Worm (Caenorhabditis elegans) whole organism, L3 larva: ENCODE measurements around the gene B0035.22.

Experiments used
- R02D3.7 ChIP-seq: fragments of 150-350 bp; optimal IDR thresholded peaks from 2 replicates; lab custom pipeline; 2014; ENCODE audit warnings: missing biosample characterization, missing genetic modification characterization
- ZK546.5 ChIP-seq: sonication (generic microtip); optimal IDR thresholded peaks from 2 replicates; lab custom pipeline; 2017; ENCODE audit warnings: missing biosample characterization, missing genetic modification characterization
- aly-2 ChIP-seq: fragments of 150-350 bp; optimal IDR thresholded peaks from 2 replicates; lab custom pipeline; 2014; ENCODE audit warnings: missing biosample characterization, missing genetic modification characterization
- ama-1 ChIP-seq: fragments of 150-350 bp; optimal IDR thresholded peaks from 2 replicates; lab custom pipeline; 2018
- ceh-16 ChIP-seq: sonication (generic microtip); optimal IDR thresholded peaks from 2 replicates; lab custom pipeline; 2017; ENCODE audit warnings: missing biosample characterization, missing genetic modification characterization
- ceh-28 ChIP-seq: fragments of 150-350 bp; optimal IDR thresholded peaks from 2 replicates; lab custom pipeline; 2014; ENCODE audit warnings: missing biosample characterization, missing genetic modification reagents, missing genetic modification characterization
- ceh-82 ChIP-seq: fragments of 150-350 bp; optimal IDR thresholded peaks from 2 replicates; lab custom pipeline; 2014; ENCODE audit warnings: missing biosample characterization, missing genetic modification characterization
- egl-5 ChIP-seq: fragments of 150-350 bp; optimal IDR thresholded peaks from 2 replicates; lab custom pipeline; 2017; ENCODE audit warnings: missing biosample characterization, missing genetic modification reagents, missing genetic modification characterization, inconsistent platforms
- elt-1 ChIP-seq: fragments of 150-350 bp; optimal IDR thresholded peaks from 2 replicates; lab custom pipeline; 2014; ENCODE audit warnings: missing biosample characterization, missing genetic modification characterization
- elt-2 ChIP-seq: sonication (generic microtip); optimal IDR thresholded peaks from 2 replicates; lab custom pipeline; 2016; ENCODE audit warnings: missing genetic modification reagents, mild to moderate bottlenecking, missing genetic modification characterization, missing compliant biosample characterization
- elt-3 ChIP-seq, 3 experiments: fragments of 150-350 bp in 1 of 3; sonication (generic microtip) in 2 of 3; optimal IDR thresholded peaks; 2 replicates in 2 of 3; 4 replicates in 1 of 3; lab custom pipeline; 2014 to 2017; ENCODE audit warnings: missing biosample characterization in 3 of 3, missing genetic modification characterization in 3 of 3
- fkh-10 ChIP-seq: sonication (generic microtip); optimal IDR thresholded peaks from 2 replicates; lab custom pipeline; 2017; ENCODE audit warnings: missing biosample characterization, missing genetic modification reagents, missing genetic modification characterization
- fos-1 ChIP-seq: fragments of 150-350 bp; optimal IDR thresholded peaks from 2 replicates; lab custom pipeline; 2014; ENCODE audit warnings: missing biosample characterization, missing genetic modification characterization
- hmg-11 ChIP-seq: sonication (generic microtip); optimal IDR thresholded peaks from 2 replicates; lab custom pipeline; 2016; ENCODE audit warnings: missing genetic modification characterization, missing compliant biosample characterization
- lin-15B ChIP-seq: fragments of 150-350 bp; optimal IDR thresholded peaks from 2 replicates; lab custom pipeline; 2014; ENCODE audit warnings: missing biosample characterization, missing genetic modification characterization
- lin-39 ChIP-seq: fragments of 150-350 bp; optimal IDR thresholded peaks from 2 replicates; lab custom pipeline; 2018; ENCODE audit warnings: missing biosample characterization, missing genetic modification reagents, missing genetic modification characterization
- lsy-12 ChIP-seq: sonication (generic microtip); optimal IDR thresholded peaks from 2 replicates; lab custom pipeline; 2016; ENCODE audit warnings: mild to moderate bottlenecking, missing genetic modification characterization, missing compliant biosample characterization
- nfya-1 ChIP-seq: sonication (generic microtip); optimal IDR thresholded peaks from 2 replicates; lab custom pipeline; 2017; ENCODE audit warnings: missing genetic modification characterization, mild to moderate bottlenecking, missing compliant biosample characterization, antibody characterized with exemption, moderate library complexity; ENCODE audit not compliant: insufficient read depth
- nhr-23 ChIP-seq: fragments of 150-350 bp; optimal IDR thresholded peaks from 2 replicates; lab custom pipeline; 2014; ENCODE audit warnings: missing biosample characterization, missing genetic modification reagents, missing genetic modification characterization
- nhr-25 ChIP-seq: sonication (generic microtip); optimal IDR thresholded peaks from 2 replicates; lab custom pipeline; 2017; ENCODE audit warnings: missing biosample characterization, missing genetic modification characterization
- nhr-43 ChIP-seq: sonication (generic microtip); optimal IDR thresholded peaks from 2 replicates; lab custom pipeline; 2016; ENCODE audit warnings: mild to moderate bottlenecking, missing genetic modification characterization, missing compliant biosample characterization; ENCODE audit not compliant: poor library complexity, severe bottlenecking
- nhr-77 ChIP-seq: fragments of 150-350 bp; optimal IDR thresholded peaks from 2 replicates; lab custom pipeline; 2014; ENCODE audit warnings: missing biosample characterization, missing genetic modification characterization
- pha-4 ChIP-seq: fragments of 150-350 bp; optimal IDR thresholded peaks from 2 replicates; lab custom pipeline; 2014; ENCODE audit warnings: missing biosample characterization, missing genetic modification reagents, missing genetic modification characterization
- pqm-1 ChIP-seq: fragments of 150-350 bp; optimal IDR thresholded peaks from 2 replicates; lab custom pipeline; 2017; ENCODE audit warnings: missing biosample characterization, missing genetic modification characterization, inconsistent platforms
- snpc-4 ChIP-seq: fragments of 150-350 bp; optimal IDR thresholded peaks from 2 replicates; lab custom pipeline; 2014; ENCODE audit warnings: missing biosample characterization, missing genetic modification characterization
- tbx-2 ChIP-seq: sonication (generic microtip); optimal IDR thresholded peaks from 2 replicates; lab custom pipeline; 2016; ENCODE audit warnings: mild to moderate bottlenecking, missing genetic modification characterization, missing compliant biosample characterization

Gene B0035.22

DNA sequence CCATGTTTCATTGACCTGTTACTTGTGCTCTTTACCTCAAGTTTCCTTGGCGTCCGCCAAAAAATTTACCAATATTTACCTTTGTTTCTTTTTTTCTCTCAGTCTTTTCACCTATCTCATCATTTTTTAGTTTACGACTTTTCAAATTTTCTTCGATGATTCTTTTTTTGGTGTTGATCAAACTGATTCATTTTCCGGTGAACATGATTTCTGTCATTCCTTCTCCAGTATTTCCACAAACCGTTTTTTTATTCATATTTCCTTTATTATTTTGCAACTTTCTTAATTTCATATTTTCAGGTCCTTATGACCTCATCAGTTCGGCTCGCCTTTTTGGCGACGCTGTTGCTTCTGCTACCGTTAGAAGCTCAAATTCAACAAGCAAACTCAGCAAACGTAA, 27.4 kb upstream of the B0035.22 start, which contains the start of gene F54D1.6:
F54D1.6 (plus strand) TSS at position 301 of the 400 bp plus-strand sequence.
- TF ChIP-seq fkh-10 (no peak), pha-4 (tag; lab: Kevin White, UChicago) (peak; percentile 44)

DNA sequence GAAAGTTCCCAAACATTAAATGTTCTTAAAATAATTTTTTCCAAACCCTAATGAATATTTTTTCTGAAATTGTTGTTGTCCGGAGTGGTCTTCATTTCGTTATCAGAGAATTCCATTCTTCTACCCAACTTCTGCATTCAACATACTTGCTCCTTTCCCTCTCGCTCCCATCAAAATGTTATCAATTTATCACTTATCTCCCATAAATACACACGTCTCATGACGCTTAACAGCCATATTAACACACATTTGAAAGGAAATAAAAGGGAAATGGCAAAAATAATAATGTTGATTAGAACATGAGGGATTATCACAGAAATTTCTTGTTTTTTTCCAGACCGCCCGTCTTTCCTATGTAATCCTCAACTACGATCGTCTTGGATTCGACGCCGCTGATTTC, 26.0 kb upstream of the B0035.22 start:
- TF ChIP-seq pha-4 (tag; lab: Kevin White, UChicago) (peak; percentile 53), nhr-25 (no peak), tbx-2 (tag; lab: Kevin White, UChicago) (no peak), ceh-16 (no peak), nfya-1 (no peak), fos-1 (tag; lab: Kevin White, UChicago) (no peak), elt-2 (tag; lab: Kevin White, UChicago) (peak; percentile 97), pqm-1 (tag; lab: Kevin White, UChicago) (peak; percentile 90)
- TF ChIP-seq, all 47 proteins: peak for 3

DNA sequence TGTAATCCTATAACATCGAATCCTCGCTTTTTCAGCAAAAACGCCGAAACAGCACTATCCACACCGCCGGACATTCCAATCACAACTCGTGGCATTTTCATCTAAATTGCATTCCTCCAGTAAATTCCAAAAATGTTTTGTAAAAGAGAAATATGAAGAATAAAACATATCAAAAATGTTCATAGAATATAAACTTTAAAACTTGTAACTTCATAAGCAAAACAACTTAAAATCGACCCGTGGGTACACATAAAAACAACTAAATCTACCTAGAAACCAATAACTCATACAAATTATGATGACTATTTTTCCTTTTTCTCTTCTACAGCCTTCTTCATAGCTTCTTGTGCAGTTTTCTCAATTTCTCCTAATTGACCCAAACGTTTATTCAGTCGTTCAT, 18.2 kb upstream of the B0035.22 start, which contains the start of gene mttu-1:
mttu-1 (minus strand) TSS at position 101 of the 400 bp plus-strand sequence.
- no peak for TF ChIP-seq snpc-4
- TF ChIP-seq egl-5 (tag; lab: Kevin White, UChicago): no peak
- no peak for TF ChIP-seq ama-1

DNA sequence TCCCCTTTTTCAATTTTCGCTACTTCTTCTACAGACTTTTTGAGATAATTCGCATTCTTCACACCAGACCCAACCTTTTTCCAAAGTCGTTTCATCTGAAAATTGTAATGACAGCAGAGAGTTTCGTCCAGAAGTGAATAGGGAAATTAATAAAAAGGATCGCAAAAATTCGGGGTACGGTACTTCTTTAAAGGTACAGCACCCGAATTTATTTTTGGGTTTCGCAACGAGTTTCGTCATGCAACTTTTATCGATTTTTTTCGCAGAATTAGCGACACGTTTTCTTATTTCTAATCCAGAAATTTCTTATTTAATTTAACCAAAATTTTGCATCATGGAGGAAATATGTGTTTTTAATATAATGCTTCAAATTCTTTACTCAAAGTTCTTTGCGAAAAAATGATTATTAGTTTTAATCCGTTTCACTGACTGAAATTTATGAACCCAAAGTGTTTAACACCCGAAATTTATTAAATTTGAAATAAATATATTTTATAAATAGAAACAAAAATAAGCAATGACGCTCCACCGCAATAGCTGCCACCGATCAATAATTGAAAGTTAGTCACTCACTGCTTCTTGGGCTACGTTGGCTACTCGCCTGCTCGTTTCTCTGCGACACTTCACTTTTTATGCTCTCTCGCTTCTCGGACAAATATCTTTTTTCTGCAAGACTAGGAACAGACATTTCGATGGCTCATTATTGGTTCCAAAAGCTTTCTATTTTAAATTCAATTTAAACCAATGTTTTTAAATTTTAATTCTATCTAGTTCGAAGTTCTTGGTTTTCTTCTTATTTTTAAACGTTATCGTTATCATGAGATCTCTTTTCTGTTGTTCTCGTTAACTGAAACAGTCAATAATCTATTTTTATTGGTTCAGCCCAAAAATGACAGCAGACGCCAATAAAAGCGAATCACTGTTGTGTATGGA, 16.5 kb upstream of the B0035.22 start, which contains the start of the genes B0035.15 and dnj-1:
B0035.15 (minus strand) TSS at position 99 of the 933 bp plus-strand sequence.
dnj-1 (plus strand) TSS at position 883 of the 933 bp plus-strand sequence.
- TF ChIP-seq lin-39 (peak; percentile 27), nfya-1 (peak; percentile 74), nhr-23 (tag; lab: Kevin White, UChicago) (peak; percentile 0), aly-2 (tag; lab: Kevin White, UChicago) (no peak), hmg-11 (tag; lab: Kevin White, UChicago) (peak; percentile 57), pha-4 (tag; lab: Kevin White, UChicago) (peak; percentile 63), ceh-16 (no peak), R02D3.7 (tag; lab: Kevin White, UChicago) (no peak), ZK546.5 (tag; lab: Kevin White, UChicago) (no peak), fkh-10 (no peak), elt-2 (tag; lab: Kevin White, UChicago) (peak; percentile 7), snpc-4 (peak; percentile 33), egl-5 (tag; lab: Kevin White, UChicago) (peak; percentile 6), lin-15B (peak; percentile 73), ceh-28 (peak; percentile 57)

DNA sequence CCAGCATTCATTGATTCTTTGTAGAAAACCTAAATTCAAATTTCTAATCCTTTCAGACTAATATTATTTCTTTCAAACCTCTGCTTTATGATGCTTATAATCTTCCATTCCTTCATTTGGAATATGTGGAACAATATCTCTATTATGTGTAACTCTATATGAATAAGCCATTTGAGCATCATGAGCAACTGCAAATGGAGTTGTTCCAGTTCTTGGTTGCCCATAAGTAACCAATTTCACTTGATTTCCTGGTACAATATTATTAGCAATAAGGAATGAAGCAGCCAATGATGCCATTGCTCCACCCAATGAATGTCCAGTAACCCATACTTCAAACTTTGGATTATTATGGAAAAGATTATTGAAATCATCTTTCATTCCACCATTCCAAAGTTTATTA, 10.0 kb upstream of the B0035.22 start:
- TF ChIP-seq elt-2 (tag; lab: Kevin White, UChicago) (no peak), elt-3 (tag; optimal IDR thresholded peaks at IDR 0.05; lab: Kevin White, UChicago) (no peak), nhr-77 (tag; lab: Kevin White, UChicago) (no peak), snpc-4 (no peak), elt-1 (tag; lab: Kevin White, UChicago) (no peak)

DNA sequence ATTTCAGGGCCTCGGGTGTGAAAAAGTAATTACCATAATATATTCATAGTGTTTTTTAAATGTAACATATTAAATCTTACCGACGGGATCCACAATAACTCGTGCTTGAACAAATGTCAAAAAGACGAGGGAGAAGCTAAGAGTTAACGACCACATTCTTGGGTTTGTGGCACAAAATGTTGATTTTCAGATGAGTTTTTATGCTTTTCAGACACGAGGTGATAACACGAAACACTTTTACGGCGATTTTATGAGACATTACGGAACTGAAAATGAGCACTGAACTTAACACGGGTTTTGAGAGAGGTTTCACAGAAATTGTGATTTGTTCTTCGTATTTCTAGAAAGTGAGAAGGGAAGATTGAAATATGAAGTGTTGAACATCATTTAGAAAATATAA, 8.4 kb upstream of the B0035.22 start, which contains the start of gene B0035.13:
B0035.13 (minus strand) TSS at position 173 of the 400 bp plus-strand sequence.
- TF ChIP-seq nhr-77 (tag; lab: Kevin White, UChicago) (no peak), elt-2 (tag; lab: Kevin White, UChicago) (peak; percentile 61)

DNA sequence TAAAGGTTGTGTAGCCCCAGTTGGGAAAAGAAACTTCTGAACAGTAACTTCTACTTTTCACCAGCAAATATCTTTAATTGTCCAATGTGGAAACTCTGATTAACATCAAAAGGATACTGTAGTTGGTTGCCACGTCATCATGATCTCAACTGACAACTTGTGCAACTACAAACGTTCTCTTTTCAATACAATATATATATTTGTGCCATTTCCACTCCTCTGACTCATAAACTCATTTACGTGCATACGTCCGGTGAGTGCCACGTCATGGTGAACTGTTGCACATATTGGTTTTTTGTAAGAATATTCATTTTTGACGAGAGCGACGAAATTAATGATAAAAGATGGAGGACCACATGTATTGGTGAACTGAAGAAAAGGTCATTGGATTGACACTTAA, 7.2 kb upstream of the B0035.22 start:
- TF ChIP-seq ama-1: no peak
- TF ChIP-seq lsy-12 (tag; lab: Kevin White, UChicago): peak; percentile 42
- peak; percentile 16 for TF ChIP-seq pha-4 (tag; lab: Kevin White, UChicago)

DNA sequence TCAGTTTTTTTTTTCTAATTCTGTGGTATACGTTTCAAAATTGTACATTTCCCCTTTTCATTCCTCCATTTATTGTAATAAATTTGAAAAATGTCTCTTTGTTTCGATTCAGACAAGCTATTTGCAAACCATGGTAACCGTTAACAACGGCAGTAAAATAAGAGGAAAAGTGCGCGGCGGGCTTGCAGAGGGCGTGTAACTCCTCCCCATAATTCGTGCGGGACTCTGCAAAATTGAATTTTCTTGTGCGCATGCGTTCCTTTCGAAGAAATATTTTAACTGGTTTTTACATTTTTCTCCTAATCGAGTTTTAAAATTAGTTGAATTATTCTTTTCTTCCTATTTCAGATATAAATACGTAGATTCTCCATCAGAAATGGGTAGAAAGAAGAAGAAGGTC, 4.3 kb upstream of the B0035.22 start, which contains the start of gene znf-207:
znf-207 (plus strand) TSS at position 349 of the 400 bp plus-strand sequence.
- TF ChIP-seq pha-4 (tag; lab: Kevin White, UChicago) (peak; percentile 56), hmg-11 (tag; lab: Kevin White, UChicago) (peak; percentile 37), ceh-82 (tag; lab: Kevin White, UChicago) (no peak), fos-1 (tag; lab: Kevin White, UChicago) (no peak), snpc-4 (peak; percentile 26), lin-39 (no peak), nhr-23 (tag; lab: Kevin White, UChicago) (peak; percentile 2), elt-2 (tag; lab: Kevin White, UChicago) (peak; percentile 7), ama-1 (no peak), lin-15B (peak; percentile 30), fkh-10 (peak; percentile 2), nhr-43 (tag; lab: Kevin White, UChicago) (no peak), nfya-1 (peak; percentile 59)
